Worm (Caenorhabditis elegans) whole organism, L1 larva: ENCODE data around the gene acy-4.
A peak's percentile ranks its signal among the peaks of the same experiment; 100 is the strongest.

Experiments used
- C16A3.4 ChIP-seq: fragments of 150-350 bp; optimal IDR thresholded peaks from 2 replicates; lab custom pipeline; 2014; ENCODE audit warnings: missing biosample characterization, missing genetic modification characterization
- C34B4.2 ChIP-seq: sonication (generic microtip); optimal IDR thresholded peaks from 2 replicates; lab custom pipeline; 2017; ENCODE audit warnings: mild to moderate bottlenecking, missing genetic modification characterization, missing compliant biosample characterization
- aha-1 ChIP-seq: fragments of 150-350 bp; optimal IDR thresholded peaks from 2 replicates; lab custom pipeline; 2014; ENCODE audit warnings: missing biosample characterization, missing genetic modification characterization
- alr-1 ChIP-seq: fragments of 200-800 bp; sonication (Bioruptor generic); optimal IDR thresholded peaks from 2 replicates; lab custom pipeline; 2018; ENCODE audit warnings: borderline replicate concordance, mild to moderate bottlenecking, missing genetic modification characterization, missing compliant biosample characterization
- aly-2 ChIP-seq: fragments of 150-350 bp; optimal IDR thresholded peaks from 2 replicates; lab custom pipeline; 2014; ENCODE audit warnings: missing biosample characterization, missing genetic modification characterization
- ama-1 ChIP-seq: fragments of 150-350 bp; optimal IDR thresholded peaks from 2 replicates; lab custom pipeline; 2014
- blmp-1 ChIP-seq: fragments of 150-350 bp; optimal IDR thresholded peaks from 2 replicates; lab custom pipeline; 2014; ENCODE audit warnings: missing biosample characterization, missing genetic modification characterization
- ceh-8 ChIP-seq: fragments of 200-800 bp; sonication (Bioruptor generic); optimal IDR thresholded peaks from 2 replicates; lab custom pipeline; 2018; ENCODE audit warnings: mild to moderate bottlenecking, missing genetic modification characterization, moderate library complexity, missing compliant biosample characterization
- ceh-88 ChIP-seq: fragments of 200-800 bp; sonication (Bioruptor generic); IDR thresholded peaks from 2 replicates; pipeline ENCODE4 v1.3.6; 2022; ENCODE audit warnings: missing genetic modification characterization, missing compliant biosample characterization
- ceh-90 ChIP-seq: sonication (generic microtip); optimal IDR thresholded peaks from 2 replicates; lab custom pipeline; 2016; ENCODE audit warnings: missing genetic modification characterization, missing compliant biosample characterization
- ces-1 ChIP-seq: fragments of 150-350 bp; optimal IDR thresholded peaks from 2 replicates; lab custom pipeline; 2014; ENCODE audit warnings: missing biosample characterization, missing genetic modification reagents, missing genetic modification characterization
- dpl-1 ChIP-seq, 3 experiments: fragments of 150-350 bp in 2 of 3; sonication (generic microtip) in 1 of 3; optimal IDR thresholded peaks; 2 replicates each; lab custom pipeline; 2014 to 2017; ENCODE audit warnings: missing biosample characterization in 3 of 3, missing genetic modification characterization in 3 of 3, missing genetic modification reagents in 3 of 3
- egl-13 ChIP-seq: sonication (generic microtip); optimal IDR thresholded peaks from 2 replicates; lab custom pipeline; 2016; ENCODE audit warnings: missing genotype, missing genetic modification reagents, missing genetic modification characterization, missing compliant biosample characterization
- egl-27 ChIP-seq, 2 experiments: fragments of 150-350 bp in 1 of 2; sonication (generic microtip); optimal IDR thresholded peaks; 3 replicates each; lab custom pipeline; 2017 to 2018; ENCODE audit warnings: missing biosample characterization in 2 of 2, missing genetic modification characterization in 2 of 2, missing genetic modification reagents in 2 of 2
- elt-3 ChIP-seq, 6 experiments: fragments of 150-350 bp in 1 of 6; sonication (generic microtip); optimal IDR thresholded peaks; 2 replicates each; lab custom pipeline; 2017 to 2018; ENCODE audit warnings: missing biosample characterization in 6 of 6, missing genetic modification characterization in 6 of 6, inconsistent platforms in 1 of 6
- fkh-4 ChIP-seq: sonication (generic microtip); optimal IDR thresholded peaks from 2 replicates; lab custom pipeline; 2016; ENCODE audit warnings: missing compliant biosample characterization, missing genetic modification characterization, borderline replicate concordance
- fos-1 ChIP-seq: fragments of 150-350 bp; optimal IDR thresholded peaks from 2 replicates; lab custom pipeline; 2014; ENCODE audit warnings: missing biosample characterization, missing genetic modification characterization
- grh-1 ChIP-seq: fragments of 200-800 bp; sonication (Bioruptor generic); IDR thresholded peaks from 2 replicates; pipeline ENCODE4 v1.3.6; 2022; ENCODE audit warnings: missing genetic modification reagents, missing genetic modification characterization, missing compliant biosample characterization
- hlh-17 ChIP-seq: fragments of 200-800 bp; sonication (Bioruptor generic); optimal IDR thresholded peaks from 2 replicates; lab custom pipeline; 2018; ENCODE audit warnings: missing genetic modification characterization, mild to moderate bottlenecking, missing compliant biosample characterization, moderate library complexity, borderline replicate concordance
- hlh-4 ChIP-seq: sonication (generic microtip); optimal IDR thresholded peaks from 2 replicates; lab custom pipeline; 2016; ENCODE audit warnings: mild to moderate bottlenecking, missing genetic modification characterization, missing compliant biosample characterization
- hpl-2 ChIP-seq: fragments of 150-350 bp; optimal IDR thresholded peaks from 2 replicates; lab custom pipeline; 2014; ENCODE audit warnings: missing biosample characterization, missing genetic modification reagents, missing genetic modification characterization
- irx-1 ChIP-seq: sonication (generic microtip); optimal IDR thresholded peaks from 2 replicates; lab custom pipeline; 2016; ENCODE audit warnings: missing genetic modification characterization, missing compliant biosample characterization
- isw-1 ChIP-seq: fragments of 200-800 bp; sonication (Bioruptor generic); IDR thresholded peaks from 2 replicates; pipeline ENCODE4 v1.3.6; 2022; ENCODE audit warnings: missing genetic modification characterization, missing compliant biosample characterization
- lin-13 ChIP-seq: fragments of 150-350 bp; optimal IDR thresholded peaks from 2 replicates; lab custom pipeline; 2014; ENCODE audit warnings: missing biosample characterization, missing genetic modification reagents, missing genetic modification characterization
- lin-15B ChIP-seq: fragments of 150-350 bp; sonication (generic microtip); optimal IDR thresholded peaks from 3 replicates; lab custom pipeline; 2014; ENCODE audit warnings: missing biosample characterization, missing genetic modification characterization
- lin-39 ChIP-seq: fragments of 150-350 bp; optimal IDR thresholded peaks from 2 replicates; lab custom pipeline; 2014; ENCODE audit warnings: missing biosample characterization, missing genetic modification reagents, missing genetic modification characterization
- lsy-2 ChIP-seq, 2 experiments: fragments of 150-350 bp; optimal IDR thresholded peaks; 2 replicates each; lab custom pipeline; 2014; ENCODE audit warnings: missing biosample characterization in 2 of 2, missing genetic modification characterization in 2 of 2
- mdl-1 ChIP-seq, 2 experiments: fragments of 150-350 bp; optimal IDR thresholded peaks; 2 replicates each; lab custom pipeline; 2014 to 2017; ENCODE audit warnings: missing biosample characterization in 2 of 2, missing genetic modification characterization in 2 of 2, inconsistent platforms in 1 of 2
- mep-1 ChIP-seq: fragments of 150-350 bp; optimal IDR thresholded peaks from 2 replicates; lab custom pipeline; 2014; ENCODE audit warnings: missing biosample characterization, missing genetic modification characterization
- nhr-11 ChIP-seq: fragments of 150-350 bp; optimal IDR thresholded peaks from 2 replicates; lab custom pipeline; 2014; ENCODE audit warnings: missing biosample characterization, missing genetic modification characterization
- nhr-20 ChIP-seq: sonication (generic microtip); optimal IDR thresholded peaks from 2 replicates; lab custom pipeline; 2016; ENCODE audit warnings: mild to moderate bottlenecking, missing genetic modification characterization, missing compliant biosample characterization
- nhr-237 ChIP-seq: fragments of 150-350 bp; optimal IDR thresholded peaks from 2 replicates; lab custom pipeline; 2014; ENCODE audit warnings: missing biosample characterization, missing genetic modification characterization
- nhr-28 ChIP-seq: fragments of 150-350 bp; optimal IDR thresholded peaks from 2 replicates; lab custom pipeline; 2014; ENCODE audit warnings: missing biosample characterization, missing genetic modification characterization
- nhr-47 ChIP-seq: sonication (generic microtip); optimal IDR thresholded peaks from 2 replicates; lab custom pipeline; 2016; ENCODE audit warnings: mild to moderate bottlenecking, missing genetic modification characterization, moderate library complexity, missing compliant biosample characterization
- nhr-71 ChIP-seq: sonication (generic microtip); optimal IDR thresholded peaks from 2 replicates; lab custom pipeline; 2016; ENCODE audit warnings: mild to moderate bottlenecking, missing genetic modification characterization, moderate library complexity, missing compliant biosample characterization
- nhr-84 ChIP-seq: sonication (generic microtip); optimal IDR thresholded peaks from 2 replicates; lab custom pipeline; 2017; ENCODE audit warnings: missing biosample characterization, missing genetic modification characterization
- nhr-85 ChIP-seq: sonication (generic microtip); peaks from one replicate; lab custom pipeline; 2016; ENCODE audit warnings: missing genetic modification characterization, inconsistent platforms, missing compliant biosample characterization
- nhr-90 ChIP-seq: sonication (generic microtip); optimal IDR thresholded peaks from 2 replicates; lab custom pipeline; 2016; ENCODE audit warnings: mild to moderate bottlenecking, missing genetic modification characterization, missing compliant biosample characterization; ENCODE audit not compliant: poor library complexity
- pqm-1 ChIP-seq: sonication (generic microtip); optimal IDR thresholded peaks from 3 replicates; lab custom pipeline; 2017; ENCODE audit warnings: missing biosample characterization, missing genetic modification characterization
- skn-1 ChIP-seq: fragments of 150-350 bp; optimal IDR thresholded peaks from 2 replicates; lab custom pipeline; 2014; ENCODE audit warnings: missing biosample characterization, missing genetic modification characterization
- snu-23 ChIP-seq: sonication (generic microtip); optimal IDR thresholded peaks from 2 replicates; lab custom pipeline; 2016; ENCODE audit warnings: missing genetic modification characterization, missing compliant biosample characterization
- sox-4 ChIP-seq: sonication (generic microtip); optimal IDR thresholded peaks from 2 replicates; lab custom pipeline; 2016; ENCODE audit warnings: missing genetic modification characterization, missing compliant biosample characterization
- sup-37 ChIP-seq: fragments of 200-800 bp; sonication (Bioruptor generic); optimal IDR thresholded peaks from 2 replicates; lab custom pipeline; 2018; ENCODE audit warnings: mild to moderate bottlenecking, missing genetic modification characterization, missing compliant biosample characterization
- swsn-7 ChIP-seq: sonication (generic microtip); optimal IDR thresholded peaks from 2 replicates; lab custom pipeline; 2016; ENCODE audit warnings: missing genetic modification characterization, missing compliant biosample characterization
- tbx-2 ChIP-seq: sonication (generic microtip); optimal IDR thresholded peaks from 2 replicates; lab custom pipeline; 2016; ENCODE audit warnings: missing genetic modification characterization, missing compliant biosample characterization
- tlp-1 ChIP-seq: fragments of 150-350 bp; optimal IDR thresholded peaks from 2 replicates; lab custom pipeline; 2014; ENCODE audit warnings: missing biosample characterization, missing genetic modification characterization
- unc-130 ChIP-seq: fragments of 150-350 bp; optimal IDR thresholded peaks from 2 replicates; lab custom pipeline; 2017; ENCODE audit warnings: missing biosample characterization, missing genetic modification characterization, inconsistent platforms
- unc-30 ChIP-seq: sonication (generic microtip); optimal IDR thresholded peaks from 2 replicates; lab custom pipeline; 2017; ENCODE audit warnings: missing biosample characterization, missing genetic modification characterization
- unc-62 ChIP-seq: fragments of 150-350 bp; optimal IDR thresholded peaks from 2 replicates; lab custom pipeline; 2014; ENCODE audit warnings: missing biosample characterization, missing genetic modification reagents, missing genetic modification characterization
- vab-15 ChIP-seq: sonication (generic microtip); optimal IDR thresholded peaks from 2 replicates; lab custom pipeline; 2017; ENCODE audit warnings: missing genotype, mild to moderate bottlenecking, missing genetic modification characterization, missing compliant biosample characterization
- zag-1 ChIP-seq: fragments of 150-350 bp; optimal IDR thresholded peaks from 2 replicates; lab custom pipeline; 2014; ENCODE audit warnings: missing biosample characterization, missing genetic modification characterization
- zip-4 ChIP-seq: fragments of 200-800 bp; sonication (Bioruptor generic); optimal IDR thresholded peaks from 2 replicates; lab custom pipeline; 2018; ENCODE audit warnings: mild to moderate bottlenecking, missing genetic modification characterization, moderate library complexity, missing compliant biosample characterization
- ztf-11 ChIP-seq, 2 experiments: sonication (generic microtip); optimal IDR thresholded peaks; 2 replicates each; lab custom pipeline; 2016 to 2017; ENCODE audit warnings: missing genetic modification characterization in 2 of 2, missing biosample characterization in 1 of 2, missing compliant biosample characterization in 1 of 2
- ztf-4 ChIP-seq: fragments of 150-350 bp; optimal IDR thresholded peaks from 2 replicates; lab custom pipeline; 2014; ENCODE audit warnings: missing biosample characterization, missing genetic modification characterization

The acy-4 gene

ce11 chrV:5592323-5592722 is 38.4 kb downstream of the acy-4 start, which contains the start of gene vps-37 (continued):
- TF ChIP-seq hlh-4 (tag; lab: Kevin White, UChicago) (no peak), tlp-1 (tag; lab: Kevin White, UChicago) (no peak), grh-1 (peak; percentile 56; the same call in 1 of the 2 replicates), nhr-90 (tag; lab: Kevin White, UChicago) (peak; percentile 74), C34B4.2 (tag; lab: Kevin White, UChicago) (no peak), C16A3.4 (tag; lab: Kevin White, UChicago) (peak; percentile 87), ceh-90 (no peak), sox-4 (peak; percentile 35), lin-15B (tag; lab: Kevin White, UChicago) (peak; percentile 78), mep-1 (peak; percentile 94), lsy-2 (tag; optimal IDR thresholded peaks at IDR 0.05; lab: Kevin White, UChicago) (peak; percentile 92 to 94), nhr-28 (tag; lab: Kevin White, UChicago) (no peak), mdl-1 (tag; optimal IDR thresholded peaks at IDR 0.05; lab: Kevin White, UChicago) (peak in 1 of 2 experiments; percentile 33), ztf-11 (tag; optimal IDR thresholded peaks at IDR 0.05; lab: Kevin White, UChicago) (peak in 1 of 2 experiments; percentile 34), fkh-4 (no peak), nhr-47 (peak; percentile 82), nhr-11 (peak; percentile 33), egl-13 (tag; lab: Kevin White, UChicago) (no peak), swsn-7 (peak; percentile 82), aly-2 (peak; percentile 79), unc-130 (tag; lab: Kevin White, UChicago) (peak; percentile 86), tbx-2 (tag; lab: Kevin White, UChicago) (peak; percentile 77), nhr-20 (peak; percentile 79), nhr-237 (tag; lab: Kevin White, UChicago) (peak; percentile 27), hlh-17 (GFP tag; lab: Kevin White, UChicago) (no peak), dpl-1 (GFP tag; optimal IDR thresholded peaks at IDR 0.05; lab: Kevin White, UChicago) (peak; percentile 74 to 85 (median 84)), zip-4 (GFP tag; lab: Kevin White, UChicago) (no peak), isw-1 (GFP tag; lab: Robert Waterston, UW) (peak; percentile 61; the same call in 1 of the 2 replicates), unc-30 (tag; lab: Kevin White, UChicago) (peak; percentile 2), ceh-8 (GFP tag; lab: Kevin White, UChicago) (peak; percentile 20), hpl-2 (GFP tag; lab: Kevin White, UChicago) (no peak), fos-1 (tag; lab: Kevin White, UChicago) (peak; percentile 73), irx-1 (tag; lab: Kevin White, UChicago) (peak; percentile 69), lin-39 (tag; lab: Kevin White, UChicago) (peak; percentile 61), ces-1 (GFP tag; lab: Kevin White, UChicago) (peak; percentile 50), blmp-1 (tag; lab: Kevin White, UChicago) (peak; percentile 62), zag-1 (tag; lab: Kevin White, UChicago) (peak; percentile 53), ama-1 (lab: Kevin White, UChicago) (peak; percentile 25), egl-27 (tag; optimal IDR thresholded peaks at IDR 0.05; lab: Kevin White, UChicago) (no peak), skn-1 (peak; percentile 57), aha-1 (tag; lab: Kevin White, UChicago) (no peak), alr-1 (no peak), vab-15 (tag; lab: Kevin White, UChicago) (no peak), nhr-71 (tag; lab: Kevin White, UChicago) (peak; percentile 87), sup-37 (GFP tag; lab: Kevin White, UChicago) (no peak), ceh-88 (GFP tag; lab: Robert Waterston, UW) (no peak), nhr-84 (tag; lab: Kevin White, UChicago) (peak; percentile 43), pqm-1 (tag; lab: Kevin White, UChicago) (no peak), ztf-4 (tag; lab: Kevin White, UChicago) (peak; percentile 69), elt-3 (tag; optimal IDR thresholded peaks at IDR 0.05; lab: Kevin White, UChicago) (peak in 2 of 6 experiments; percentile 9 to 52), nhr-85 (tag; lab: Kevin White, UChicago) (peak; percentile 81), lin-13 (GFP tag; lab: Kevin White, UChicago) (peak; percentile 77), snu-23 (GFP tag; lab: Kevin White, UChicago) (peak; percentile 88), unc-62 (GFP tag; lab: Kevin White, UChicago) (no peak)
